Worm (Caenorhabditis elegans) whole organism, early embryonic: ENCODE results near the gene C33F10.8.

ENCODE experiments used
- aly-1 ChIP-seq: sonication (generic microtip); optimal IDR thresholded peaks from 2 replicates; lab custom pipeline; 2016; ENCODE audit warnings: missing genetic modification characterization, missing compliant biosample characterization
- ceh-36 ChIP-seq: sonication (generic microtip); optimal IDR thresholded peaks from 2 replicates; lab custom pipeline; 2016; ENCODE audit warnings: missing genetic modification characterization, inconsistent platforms, missing compliant biosample characterization
- ets-7 ChIP-seq: sonication (generic microtip); optimal IDR thresholded peaks from 2 replicates; lab custom pipeline; 2016; ENCODE audit warnings: missing genotype, missing genetic modification characterization, missing compliant biosample characterization
- flt-1 ChIP-seq: fragments of 200-800 bp; sonication (Bioruptor generic); IDR thresholded peaks from 2 replicates; pipeline ENCODE4 v1.3.6; 2022; ENCODE audit warnings: missing genetic modification characterization, missing compliant biosample characterization
- hnd-1 ChIP-seq: sonication (generic microtip); optimal IDR thresholded peaks from 2 replicates; lab custom pipeline; 2016; ENCODE audit warnings: missing genetic modification characterization, missing compliant biosample characterization
- scrt-1 ChIP-seq: fragments of 200-800 bp; sonication (Bioruptor generic); IDR thresholded peaks from 2 replicates; pipeline ENCODE4 v1.3.6; 2022; ENCODE audit warnings: missing genetic modification characterization, missing compliant biosample characterization
- tbx-11 ChIP-seq: fragments of 200-800 bp; sonication (Bioruptor generic); IDR thresholded peaks from 2 replicates; pipeline ENCODE4 v1.3.6; 2022; ENCODE audit warnings: missing genetic modification characterization, missing compliant biosample characterization
- tbx-37 ChIP-seq: fragments of 200-800 bp; sonication (Bioruptor generic); conservative IDR thresholded peaks from 2 replicates; pipeline ENCODE4 v1.3.6; 2022; ENCODE audit warnings: missing genetic modification reagents, missing genetic modification characterization, missing compliant biosample characterization
- tra-4 ChIP-seq: sonication (generic microtip); optimal IDR thresholded peaks from 2 replicates; lab custom pipeline; 2017; ENCODE audit warnings: missing genetic modification characterization, missing compliant biosample characterization

The C33F10.8 gene

DNA sequence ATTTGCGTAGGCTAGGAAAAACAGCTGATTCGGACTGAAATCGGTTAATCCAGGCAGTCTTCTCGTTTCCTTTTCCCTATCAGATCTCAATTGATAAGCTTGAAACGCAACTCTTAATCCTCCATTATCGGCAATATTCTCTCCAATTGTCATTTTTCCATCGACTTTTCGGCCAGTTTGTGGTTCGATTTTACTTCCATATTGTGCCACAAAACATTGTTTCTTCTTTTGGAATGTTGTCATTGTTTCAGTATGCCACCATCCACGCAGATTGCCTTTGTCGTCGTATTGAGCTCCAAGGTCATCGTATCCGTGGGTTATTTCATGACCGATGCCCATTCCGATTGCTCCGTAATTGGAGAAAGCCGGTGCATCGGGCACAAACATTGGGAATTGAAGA is 49.2 kb downstream of the C33F10.8 start:
- no peak for TF ChIP-seq tbx-11
- TF ChIP-seq tra-4 (tag; lab: Kevin White, UChicago): no peak

DNA sequence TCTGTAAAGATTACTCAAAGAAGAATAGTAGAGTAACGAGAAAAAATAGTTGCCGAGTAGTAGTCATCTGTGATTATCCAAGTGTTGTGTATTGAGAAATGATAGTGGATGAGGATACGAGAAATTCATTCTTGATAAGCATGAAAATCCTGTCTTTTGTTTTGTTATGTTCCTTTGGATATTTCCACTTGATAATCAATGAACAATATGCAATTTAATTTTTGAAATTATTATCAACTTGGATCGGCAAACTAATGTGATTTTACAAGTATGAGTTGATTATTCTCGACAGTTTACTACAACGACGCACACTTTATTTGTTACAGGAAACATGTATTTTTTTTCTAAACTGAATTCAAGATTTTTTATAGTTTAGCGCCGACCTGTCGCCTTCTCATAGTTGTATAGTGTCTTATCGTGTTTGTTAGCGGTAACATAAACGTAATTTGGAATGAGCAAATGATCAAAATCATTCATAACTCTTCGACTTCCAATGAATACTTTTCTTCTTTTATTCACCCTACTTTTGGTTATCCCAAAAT is 51.1 kb downstream of the C33F10.8 start, which contains the start of the genes F26G1.9 and F26G1.10:
F26G1.9 (minus strand) TSS at position 101 of the 542 bp plus-strand sequence.
F26G1.10 (plus strand) TSS at position 492 of the 542 bp plus-strand sequence.
- TF ChIP-seq hnd-1 (tag; lab: Kevin White, UChicago): no peak
- no peak for TF ChIP-seq tbx-37 (GFP tag; lab: Robert Waterston, UW)
- no peak for TF ChIP-seq aly-1
- TF ChIP-seq flt-1 (GFP tag; lab: Robert Waterston, UW): no peak
- no peak for TF ChIP-seq tra-4 (tag; lab: Kevin White, UChicago)
- TF ChIP-seq ceh-36: no peak
- TF ChIP-seq tbx-11: no peak
- TF ChIP-seq ets-7 (tag; lab: Kevin White, UChicago): no peak
- no peak for TF ChIP-seq scrt-1 (GFP tag; lab: Robert Waterston, UW)
